Worm (Caenorhabditis elegans) whole organism, midembryonic: ENCODE results near the gene tag-293.

Source experiments
- T22C8.4 ChIP-seq: fragments of 200-800 bp; sonication (Bioruptor generic); IDR thresholded peaks from 2 replicates; pipeline ENCODE4 v1.3.6; 2022; ENCODE audit warnings: missing genetic modification characterization, missing compliant biosample characterization
- cog-1 ChIP-seq: sonication (generic microtip); optimal IDR thresholded peaks from 2 replicates; lab custom pipeline; 2016; ENCODE audit warnings: missing genetic modification characterization, missing compliant biosample characterization
- flt-1 ChIP-seq: fragments of 200-800 bp; sonication (Bioruptor generic); IDR thresholded peaks from 2 replicates; pipeline ENCODE4 v1.3.6; 2022; ENCODE audit warnings: missing genetic modification characterization, missing compliant biosample characterization
- klf-2 ChIP-seq: fragments of 200-800 bp; sonication (Bioruptor generic); conservative IDR thresholded peaks from 2 replicates; pipeline ENCODE4 v1.3.6; 2022; ENCODE audit warnings: missing genetic modification reagents, missing genetic modification characterization, missing compliant biosample characterization
- med-1 ChIP-seq: sonication (generic microtip); optimal IDR thresholded peaks from 2 replicates; lab custom pipeline; 2017; ENCODE audit warnings: missing genetic modification characterization, mild to moderate bottlenecking, missing compliant biosample characterization, antibody characterized with exemption, missing genetic modification reagents; ENCODE audit not compliant: insufficient read depth
- ref-1 ChIP-seq: fragments of 200-800 bp; sonication (Bioruptor generic); conservative IDR thresholded peaks from 2 replicates; pipeline ENCODE4 v1.3.6; 2022; ENCODE audit warnings: missing genetic modification reagents, missing genetic modification characterization, missing compliant biosample characterization
- tab-1 ChIP-seq: fragments of 200-800 bp; sonication (Bioruptor generic); IDR thresholded peaks from 2 replicates; pipeline ENCODE4 v1.3.6; 2022; ENCODE audit warnings: missing genetic modification characterization, missing compliant biosample characterization
- ztf-23 ChIP-seq: fragments of 200-800 bp; sonication (Bioruptor generic); IDR thresholded peaks from 2 replicates; pipeline ENCODE4 v1.3.6; 2022; ENCODE audit warnings: missing genetic modification reagents, missing genetic modification characterization, missing compliant biosample characterization
- ztf-29 ChIP-seq: fragments of 200-800 bp; sonication (Bioruptor generic); IDR thresholded peaks from 2 replicates; pipeline ENCODE4 v1.3.6; 2022; ENCODE audit warnings: missing genetic modification reagents, missing genetic modification characterization, missing compliant biosample characterization

tag-293 gene

DNA sequence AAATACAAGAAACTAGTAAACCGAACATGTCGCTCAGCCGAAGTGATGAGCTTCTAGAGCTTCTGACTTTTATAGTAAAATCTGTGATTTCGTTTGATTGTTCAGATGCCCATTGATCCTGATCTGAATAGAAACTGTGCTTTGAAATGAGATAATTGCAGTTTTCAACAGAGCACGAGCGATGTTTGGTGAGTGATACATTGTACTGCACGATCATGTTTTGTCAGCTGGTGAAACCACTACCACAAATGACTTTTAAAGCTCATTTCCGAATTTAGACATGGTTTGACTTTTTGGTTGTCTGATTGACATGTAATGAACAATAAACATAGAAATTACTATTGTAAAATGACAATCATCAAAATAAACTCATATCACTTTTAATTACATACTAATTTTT lies at the start of gene tag-293:
TSS of gene tag-293 (minus strand) at position 101 of the 400 bp plus-strand sequence.
- no peak for TF ChIP-seq ztf-29 (GFP tag; lab: Robert Waterston, UW)
- TF ChIP-seq med-1 (GFP tag; lab: Kevin White, UChicago) = no peak
- no peak for TF ChIP-seq ref-1 (GFP tag; lab: Robert Waterston, UW)
- TF ChIP-seq klf-2 (GFP tag; lab: Robert Waterston, UW) = no peak
- TF ChIP-seq flt-1 (GFP tag; lab: Robert Waterston, UW) = no peak
- no peak for TF ChIP-seq tab-1 (GFP tag; lab: Robert Waterston, UW)
- TF ChIP-seq cog-1 (tag; lab: Kevin White, UChicago) = no peak
- TF ChIP-seq ztf-23 (GFP tag; lab: Robert Waterston, UW) = no peak
- TF ChIP-seq T22C8.4 (GFP tag; lab: Robert Waterston, UW) = no peak

DNA sequence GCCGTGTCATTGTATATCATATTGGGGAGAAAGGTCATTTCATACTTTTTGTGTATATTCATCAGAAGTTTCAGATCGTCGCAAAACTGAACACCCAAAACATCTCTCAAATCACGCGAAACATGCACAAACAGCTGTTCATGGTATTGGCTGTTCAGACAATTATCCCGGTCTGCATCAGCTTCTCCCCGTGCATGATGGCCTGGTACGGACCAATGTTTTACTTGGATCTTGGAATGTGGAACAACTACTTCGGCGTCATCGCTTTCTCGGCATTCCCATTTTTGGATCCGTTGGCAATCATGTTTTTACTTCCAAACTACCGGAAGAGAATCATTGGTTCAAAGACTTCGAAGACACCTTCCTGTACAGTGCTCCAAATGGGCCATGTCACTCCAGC lies 48.1 kb upstream of the tag-293 start:
- no peak for TF ChIP-seq flt-1 (GFP tag; lab: Robert Waterston, UW)
- TF ChIP-seq T22C8.4 (GFP tag; lab: Robert Waterston, UW) = no peak
- no peak for TF ChIP-seq cog-1 (tag; lab: Kevin White, UChicago)
- no peak for TF ChIP-seq ztf-29 (GFP tag; lab: Robert Waterston, UW)
- no peak for TF ChIP-seq med-1 (GFP tag; lab: Kevin White, UChicago)
- no peak for TF ChIP-seq tab-1 (GFP tag; lab: Robert Waterston, UW)
- TF ChIP-seq ztf-23 (GFP tag; lab: Robert Waterston, UW) = no peak
- no peak for TF ChIP-seq klf-2 (GFP tag; lab: Robert Waterston, UW)
- no peak for TF ChIP-seq ref-1 (GFP tag; lab: Robert Waterston, UW)

DNA sequence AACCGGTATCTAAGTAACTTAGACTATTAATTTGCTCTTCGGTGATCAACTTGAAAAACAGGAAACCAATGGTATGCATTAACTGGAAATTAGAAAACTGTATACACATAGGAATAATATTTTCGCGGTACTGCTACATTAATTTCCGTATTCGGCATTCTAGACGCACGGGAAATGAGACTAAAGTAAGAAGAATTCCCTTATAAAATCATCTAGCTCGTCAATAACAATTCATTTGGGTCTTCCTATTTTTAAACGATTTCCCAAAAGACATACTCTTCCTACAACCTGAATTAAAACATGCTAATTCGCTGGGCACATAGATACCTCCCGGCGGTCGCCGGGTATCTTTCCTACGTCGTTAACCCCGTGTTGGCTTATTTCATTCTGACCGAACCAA lies 47.0 kb upstream of the tag-293 start, which contains the start of gene srj-13:
TSS of gene srj-13 (plus strand) at position 301 of the 400 bp plus-strand sequence.
- TF ChIP-seq tab-1 (GFP tag; lab: Robert Waterston, UW) (no peak), cog-1 (tag; lab: Kevin White, UChicago) (no peak), ztf-23 (GFP tag; lab: Robert Waterston, UW) (no peak), klf-2 (GFP tag; lab: Robert Waterston, UW) (no peak), med-1 (GFP tag; lab: Kevin White, UChicago) (no peak), ref-1 (GFP tag; lab: Robert Waterston, UW) (no peak), flt-1 (GFP tag; lab: Robert Waterston, UW) (no peak), T22C8.4 (GFP tag; lab: Robert Waterston, UW) (no peak), ztf-29 (GFP tag; lab: Robert Waterston, UW) (no peak)

DNA sequence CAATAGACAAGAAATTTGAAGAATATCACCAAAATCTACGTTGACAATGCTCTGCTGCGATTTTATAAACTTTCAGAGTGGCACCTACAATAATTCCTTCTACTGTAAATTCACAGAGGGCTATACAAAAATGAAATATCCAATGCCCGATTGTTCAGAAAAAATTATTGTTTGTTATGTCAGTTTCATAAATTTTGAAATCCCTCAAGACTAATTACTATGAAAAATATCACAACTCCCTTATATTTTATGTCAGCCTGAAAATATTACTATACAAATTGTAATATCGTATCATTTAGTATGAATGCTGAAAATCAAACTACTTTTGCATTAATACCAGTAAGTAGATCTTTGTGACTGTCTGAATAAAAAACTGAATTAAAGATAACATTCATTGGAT lies 45.2 kb upstream of the tag-293 start, which contains the start of gene srx-60:
TSS of gene srx-60 (plus strand) at position 301 of the 400 bp plus-strand sequence.
- TF ChIP-seq cog-1 (tag; lab: Kevin White, UChicago) (no peak), ztf-29 (GFP tag; lab: Robert Waterston, UW) (no peak), klf-2 (GFP tag; lab: Robert Waterston, UW) (no peak), flt-1 (GFP tag; lab: Robert Waterston, UW) (no peak), ref-1 (GFP tag; lab: Robert Waterston, UW) (no peak), med-1 (GFP tag; lab: Kevin White, UChicago) (no peak), ztf-23 (GFP tag; lab: Robert Waterston, UW) (no peak), tab-1 (GFP tag; lab: Robert Waterston, UW) (no peak), T22C8.4 (GFP tag; lab: Robert Waterston, UW) (no peak)

DNA sequence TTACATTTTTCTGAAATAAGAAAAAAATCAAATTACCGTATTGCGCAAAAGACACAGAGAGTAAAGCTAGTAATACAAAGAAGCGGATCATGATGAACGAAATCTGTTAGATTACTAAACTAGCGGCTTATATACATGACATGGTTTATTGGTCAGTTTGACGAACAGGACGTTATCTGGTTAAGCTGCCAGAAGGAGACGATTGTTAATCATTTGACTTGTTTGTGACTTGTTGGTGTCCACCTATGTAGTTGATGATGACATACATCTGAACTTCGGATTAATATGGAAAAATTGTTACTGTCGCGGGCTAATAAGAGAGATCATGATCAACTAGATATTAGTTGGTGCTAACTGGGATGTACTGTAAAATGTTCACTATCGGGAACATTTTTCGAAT lies 44.7 kb upstream of the tag-293 start, which contains the start of gene cnc-9:
TSS of gene cnc-9 (minus strand) at position 101 of the 400 bp plus-strand sequence.
- TF ChIP-seq tab-1 (GFP tag; lab: Robert Waterston, UW) (no peak), ztf-23 (GFP tag; lab: Robert Waterston, UW) (no peak), med-1 (GFP tag; lab: Kevin White, UChicago) (no peak), ztf-29 (GFP tag; lab: Robert Waterston, UW) (no peak), flt-1 (GFP tag; lab: Robert Waterston, UW) (no peak), ref-1 (GFP tag; lab: Robert Waterston, UW) (no peak), klf-2 (GFP tag; lab: Robert Waterston, UW) (no peak), cog-1 (tag; lab: Kevin White, UChicago) (no peak), T22C8.4 (GFP tag; lab: Robert Waterston, UW) (no peak)

DNA sequence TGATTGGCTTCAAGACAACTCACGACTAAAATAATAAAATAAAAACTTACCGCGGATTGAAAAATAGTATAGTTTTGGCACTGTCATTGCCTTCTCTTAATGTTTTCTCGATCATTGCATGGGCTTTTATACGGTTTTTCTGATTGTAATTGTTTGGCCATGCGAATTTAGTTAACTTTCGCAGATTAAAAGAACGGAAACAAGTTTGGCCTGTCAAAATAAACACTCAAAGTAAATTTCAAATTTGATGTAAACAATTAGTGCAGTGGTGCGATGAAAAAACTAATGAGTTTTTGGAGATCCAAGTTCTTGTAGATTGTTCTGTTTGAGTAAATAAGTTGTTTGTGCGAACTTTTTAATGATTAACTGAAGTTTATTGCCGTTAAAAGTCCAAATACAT lies 43.8 kb upstream of the tag-293 start, which contains the start of gene gst-41:
TSS of gene gst-41 (minus strand) at position 101 of the 400 bp plus-strand sequence.
- no peak for TF ChIP-seq T22C8.4 (GFP tag; lab: Robert Waterston, UW)
- no peak for TF ChIP-seq ztf-29 (GFP tag; lab: Robert Waterston, UW)
- TF ChIP-seq tab-1 (GFP tag; lab: Robert Waterston, UW) = no peak

DNA sequence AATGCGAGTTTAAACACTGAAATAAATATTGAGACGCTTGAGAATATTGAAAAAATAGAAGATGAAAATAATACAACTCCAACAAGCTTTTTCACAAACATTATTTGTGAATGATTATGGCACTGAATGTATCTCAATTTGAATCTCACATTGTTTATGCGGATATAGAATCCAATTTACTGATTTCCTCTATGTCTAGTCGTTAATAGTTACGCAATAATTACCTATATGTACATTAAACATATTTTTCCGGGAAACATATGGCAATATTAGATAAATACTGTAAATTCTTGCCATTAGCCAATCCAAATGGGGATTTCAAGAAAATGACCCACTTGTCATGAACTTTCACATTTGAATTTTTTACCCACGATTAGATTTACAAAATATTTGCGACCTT lies 40.0 kb upstream of the tag-293 start, which contains the start of gene srx-9:
TSS of gene srx-9 (minus strand) at position 101 of the 400 bp plus-strand sequence.
- TF ChIP-seq T22C8.4 (GFP tag; lab: Robert Waterston, UW) (no peak), klf-2 (GFP tag; lab: Robert Waterston, UW) (no peak), flt-1 (GFP tag; lab: Robert Waterston, UW) (no peak), tab-1 (GFP tag; lab: Robert Waterston, UW) (no peak)

DNA sequence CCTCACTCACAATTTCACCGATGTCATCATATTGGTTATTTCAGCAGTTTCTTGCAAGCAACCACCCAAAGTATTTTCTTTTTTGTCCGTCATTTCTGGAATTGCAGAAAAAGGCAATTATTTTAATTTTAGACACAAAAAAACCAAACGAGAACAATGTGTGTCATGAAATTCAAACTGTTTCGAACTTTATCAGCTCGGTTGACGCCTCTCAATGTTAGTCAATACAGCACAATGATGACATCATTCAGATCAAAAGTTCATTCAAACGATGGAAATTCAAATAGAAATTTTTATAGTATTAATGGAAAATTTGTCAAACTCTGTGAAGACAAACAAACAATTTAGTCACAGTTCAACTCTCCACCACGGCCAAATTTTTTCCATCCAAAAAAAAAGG lies 36.6 kb upstream of the tag-293 start, which contains the start of gene fbxa-105:
TSS of gene fbxa-105 (minus strand) at position 97 of the 400 bp plus-strand sequence.
- TF ChIP-seq ref-1 (GFP tag; lab: Robert Waterston, UW) = no peak

DNA sequence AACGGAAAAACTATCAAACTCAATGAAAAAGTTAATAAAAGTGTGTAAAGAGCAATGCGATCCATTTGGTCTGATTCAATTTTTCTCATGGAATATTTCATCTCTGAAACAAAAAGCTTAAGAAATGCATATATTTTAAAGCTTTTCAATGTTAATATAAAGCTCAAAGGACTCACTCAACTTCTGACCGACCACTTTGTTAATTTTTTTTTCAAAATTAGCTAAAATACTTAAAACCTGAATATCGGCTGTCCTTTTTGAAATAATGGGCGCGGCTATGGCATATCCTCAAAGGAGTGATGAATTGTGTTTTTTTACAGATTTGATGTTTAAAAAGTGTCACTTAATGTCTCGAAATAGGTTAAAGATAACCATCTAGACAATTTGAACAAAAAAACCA lies 34.4 kb upstream of the tag-293 start, which contains the start of gene C02H6.1:
TSS of gene C02H6.1 (minus strand) at position 101 of the 400 bp plus-strand sequence.
- TF ChIP-seq flt-1 (GFP tag; lab: Robert Waterston, UW) (no peak), ref-1 (GFP tag; lab: Robert Waterston, UW) (no peak), klf-2 (GFP tag; lab: Robert Waterston, UW) (no peak), ztf-23 (GFP tag; lab: Robert Waterston, UW) (no peak), cog-1 (tag; lab: Kevin White, UChicago) (no peak), tab-1 (GFP tag; lab: Robert Waterston, UW) (no peak), ztf-29 (GFP tag; lab: Robert Waterston, UW) (no peak), med-1 (GFP tag; lab: Kevin White, UChicago) (no peak), T22C8.4 (GFP tag; lab: Robert Waterston, UW) (no peak)
